Worm (Caenorhabditis elegans): Measurements from ENCODE around the gene F21D12.2.

Gene F21D12.2

ce11 chrII:7337469-7337893 is 19.9 kb downstream of the F21D12.2 start (continued):
- TF ChIP-seq egl-43 (GFP tag; IDR thresholded peaks at IDR 0.05) (no peak), R02D3.7 (tag; optimal IDR thresholded peaks at IDR 0.05) (no peak), ceh-44 (GFP tag; IDR thresholded peaks at IDR 0.05) (no peak)

ce11 chrII:7338995-7339394 is 21.4 kb downstream of the F21D12.2 start, which contains the start of gene nhr-21:
Gene nhr-21 (plus strand): TSS chrII:7339229.
- TF ChIP-seq unc-62 (GFP tag; optimal IDR thresholded peaks at IDR 0.05 in 1 of 2) (peak in 1 of 2 experiments; percentile 87), unc-62 (tag; optimal IDR thresholded peaks at IDR 0.05) (no peak), nhr-25 (tag; optimal IDR thresholded peaks at IDR 0.05; ENCODE audit: borderline replicate concordance, insufficient read depth) (peak; percentile 16), madf-9 (GFP tag; conservative IDR thresholded peaks at IDR 0.05) (no peak), mxl-3 (GFP tag; optimal IDR thresholded peaks at IDR 0.05) (peak; percentile 64), saeg-2 (GFP tag; IDR thresholded peaks at IDR 0.05) (no peak), hlh-30 (tag; optimal IDR thresholded peaks at IDR 0.05; ENCODE audit: insufficient read depth) (peak; percentile 79), cey-2 (tag; optimal IDR thresholded peaks at IDR 0.05; ENCODE audit: borderline replicate concordance, insufficient read depth) (peak; percentile 19), snpc-1.2 (GFP tag; IDR thresholded peaks at IDR 0.05) (no peak), rbr-2 (tag; optimal IDR thresholded peaks at IDR 0.05) (no peak), dmd-6 (GFP tag; IDR thresholded peaks at IDR 0.05) (peak; percentile 57; the same call in 1 of the 2 replicates), nhr-11 (tag; optimal IDR thresholded peaks at IDR 0.05) (peak; percentile 42), mep-1 (tag; optimal IDR thresholded peaks at IDR 0.05) (peak; percentile 17), nhr-41 (GFP tag; IDR thresholded peaks at IDR 0.05) (no peak), lsy-2 (tag; optimal IDR thresholded peaks at IDR 0.05) (peak in 1 of 2 experiments; percentile 52), hlh-11 (tag; optimal IDR thresholded peaks at IDR 0.05) (peak; percentile 70), Y75B8A.6 (GFP tag; IDR thresholded peaks at IDR 0.05) (no peak), lin-1 (GFP tag; IDR thresholded peaks at IDR 0.05) (0 out of 2 replicates have a peak, but pooled peaks have one; percentile 26), mdl-1 (tag; optimal IDR thresholded peaks at IDR 0.05) (peak in 1 of 2 experiments; percentile 76), nhr-237 (tag; optimal IDR thresholded peaks at IDR 0.05) (no peak), nhr-28 (tag; optimal IDR thresholded peaks at IDR 0.05) (peak; percentile 87)

DNA sequence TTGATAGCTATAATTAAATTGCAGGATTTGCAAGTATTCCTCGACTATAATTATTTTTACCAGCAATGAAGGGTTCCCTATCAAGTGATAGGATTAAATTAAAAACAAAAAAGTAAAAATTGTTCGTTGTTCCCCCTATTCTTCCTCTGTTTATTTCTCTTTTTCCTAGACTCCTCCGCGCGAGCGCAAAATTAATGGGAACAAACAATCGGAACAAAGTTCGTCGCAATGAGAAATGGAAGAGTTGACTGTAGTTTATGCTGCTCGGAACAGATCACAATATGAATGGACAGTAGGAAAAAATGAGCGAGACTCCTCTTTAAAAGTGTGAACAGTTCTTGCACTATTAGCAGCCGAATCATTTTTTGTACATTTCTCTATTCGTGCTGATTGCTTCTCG is 23.1 kb downstream of the F21D12.2 start:
- TF ChIP-seq Y48G9A.11 (GFP tag; IDR thresholded peaks at IDR 0.05): no peak
- peak; percentile 5 for TF ChIP-seq nhr-28 (tag; optimal IDR thresholded peaks at IDR 0.05)
- TF ChIP-seq dmd-6 (GFP tag; IDR thresholded peaks at IDR 0.05): 0 out of 2 replicates have a peak, but pooled peaks have one; percentile 18
- no peak for TF ChIP-seq pha-4 (GFP tag; IDR thresholded peaks at IDR 0.05)
- TF ChIP-seq pha-4 (tag; optimal IDR thresholded peaks at IDR 0.05): peak; percentile 85

ce11 chrII:7341572-7342303 is 24.2 kb downstream of the F21D12.2 start:
- TF ChIP-seq hif-1 (tag; optimal IDR thresholded peaks at IDR 0.05) (peak; percentile 55 to 73), nhr-102 (tag; optimal IDR thresholded peaks at IDR 0.05) (no peak), zip-11 (GFP tag; IDR thresholded peaks at IDR 0.05) (no peak), attf-4 (tag; optimal IDR thresholded peaks at IDR 0.05) (no peak), unc-62 (GFP tag; optimal IDR thresholded peaks at IDR 0.05 in 1 of 2) (peak in 1 of 2 experiments; percentile 26), unc-62 (tag; optimal IDR thresholded peaks at IDR 0.05) (no peak), zfp-3 (GFP tag; conservative IDR thresholded peaks at IDR 0.05) (no peak), saeg-2 (GFP tag; IDR thresholded peaks at IDR 0.05) (no peak), hlh-30 (tag; optimal IDR thresholded peaks at IDR 0.05; ENCODE audit: insufficient read depth) (peak; percentile 9), dmd-8 (GFP tag; IDR thresholded peaks at IDR 0.05) (no peak), T26A8.4 (GFP tag; IDR thresholded peaks at IDR 0.05) (no peak), fos-1 (tag; optimal IDR thresholded peaks at IDR 0.05) (no peak), nhr-237 (tag; optimal IDR thresholded peaks at IDR 0.05) (no peak), sdz-12 (GFP tag; optimal IDR thresholded peaks at IDR 0.05) (no peak), ZK546.5 (tag; optimal IDR thresholded peaks at IDR 0.05) (no peak), ceh-82 (tag; optimal IDR thresholded peaks at IDR 0.05) (no peak), R02D3.7 (tag; optimal IDR thresholded peaks at IDR 0.05) (no peak), spr-3 (GFP tag; optimal IDR thresholded peaks at IDR 0.05) (no peak), snpc-1.2 (GFP tag; IDR thresholded peaks at IDR 0.05) (no peak), egl-43 (GFP tag; IDR thresholded peaks at IDR 0.05) (no peak), F37D6.2 (tag; optimal IDR thresholded peaks at IDR 0.05) (no peak), vab-7 (GFP tag; IDR thresholded peaks at IDR 0.05) (no peak), fkh-10 (GFP tag; optimal IDR thresholded peaks at IDR 0.05) (no peak), unc-39 (tag; optimal IDR thresholded peaks at IDR 0.05) (no peak), lin-1 (GFP tag; IDR thresholded peaks at IDR 0.05) (no peak)
